Fruit fly (Drosophila melanogaster) whole organism, embryonic: ENCODE results near the gene CG34450.

Experiments used
- Asciz ChIP-seq: fragments of 200-800 bp; sonication (Bioruptor generic); optimal IDR thresholded peaks from 2 replicates; lab custom pipeline; 2017; ENCODE audit warnings: missing biosample characterization, mild to moderate bottlenecking, missing genetic modification characterization, missing genetic modification reagents
- Blimp-1 ChIP-seq: fragments of 200-800 bp; sonication (Bioruptor generic); optimal IDR thresholded peaks from 3 replicates; lab custom pipeline; 2018; ENCODE audit warnings: missing biosample characterization, missing genetic modification characterization, mild to moderate bottlenecking, moderate library complexity, missing genetic modification reagents
- BtbVII ChIP-seq: fragments of 200-800 bp; sonication (Bioruptor generic); optimal IDR thresholded peaks from 3 replicates; lab custom pipeline; 2017; ENCODE audit warnings: missing biosample characterization, mild to moderate bottlenecking, missing genetic modification characterization
- CG11398 ChIP-seq: fragments of 200-800 bp; sonication (Bioruptor generic); optimal IDR thresholded peaks from 2 replicates; lab custom pipeline; 2016; ENCODE audit warnings: missing biosample characterization, missing genetic modification characterization
- CG11456 ChIP-seq: fragments of 200-800 bp; sonication (Bioruptor generic); IDR thresholded peaks from 3 replicates; pipeline ENCODE4 v1.3.6; 2022; ENCODE audit warnings: missing biosample characterization, missing genetic modification characterization
- CG13296 ChIP-seq: fragments of 200-800 bp; sonication (Bioruptor generic); optimal IDR thresholded peaks from 3 replicates; lab custom pipeline; 2018; ENCODE audit warnings: missing biosample characterization, mild to moderate bottlenecking, missing genetic modification characterization
- CG14667 ChIP-seq: fragments of 200-800 bp; sonication (Bioruptor generic); IDR thresholded peaks from 2 replicates; pipeline ENCODE4 v1.3.6; 2022; ENCODE audit warnings: missing biosample characterization, missing genetic modification characterization
- CG15479 ChIP-seq: fragments of 200-800 bp; sonication (Bioruptor generic); optimal IDR thresholded peaks from 3 replicates; lab custom pipeline; 2019; ENCODE audit warnings: missing biosample characterization, mild to moderate bottlenecking, missing genetic modification characterization, moderate library complexity
- CG17359 ChIP-seq: fragments of 200-800 bp; sonication (Bioruptor generic); optimal IDR thresholded peaks from 3 replicates; lab custom pipeline; 2018; ENCODE audit warnings: missing biosample characterization, mild to moderate bottlenecking, missing genetic modification characterization, moderate library complexity
- CG17912 ChIP-seq: fragments of 200-800 bp; sonication (Bioruptor generic); optimal IDR thresholded peaks from 2 replicates; lab custom pipeline; 2018; ENCODE audit warnings: missing biosample characterization, mild to moderate bottlenecking, missing genetic modification characterization
- CG18262 ChIP-seq: fragments of 200-800 bp; optimal IDR thresholded peaks from 3 replicates; lab custom pipeline; 2019; ENCODE audit warnings: missing biosample characterization, mild to moderate bottlenecking, missing genetic modification characterization, moderate library complexity
- CG2120 ChIP-seq: fragments of 200-800 bp; sonication (Bioruptor generic); optimal IDR thresholded peaks from 3 replicates; lab custom pipeline; 2016; ENCODE audit warnings: missing biosample characterization, missing genetic modification characterization
- CG2202 ChIP-seq: fragments of 200-800 bp; sonication (Bioruptor generic); optimal IDR thresholded peaks from 2 replicates; lab custom pipeline; 2018; ENCODE audit warnings: missing biosample characterization, mild to moderate bottlenecking, missing genetic modification characterization
- CG2678 ChIP-seq: fragments of 200-800 bp; sonication (Bioruptor generic); optimal IDR thresholded peaks from 3 replicates; lab custom pipeline; 2019; ENCODE audit warnings: missing biosample characterization, mild to moderate bottlenecking, missing genetic modification characterization, moderate library complexity
- CG33557 ChIP-seq: fragments of 200-800 bp; sonication (Bioruptor generic); optimal IDR thresholded peaks from 2 replicates; lab custom pipeline; 2019; ENCODE audit warnings: missing biosample characterization, mild to moderate bottlenecking, missing genetic modification characterization, moderate library complexity
- CG34224 ChIP-seq: fragments of 200-800 bp; sonication (Bioruptor generic); IDR thresholded peaks from 3 replicates; pipeline ENCODE4 v1.3.6; 2022; ENCODE audit warnings: missing biosample characterization, missing genetic modification characterization; ENCODE audit not compliant: partially characterized antibody
- CG34376 ChIP-seq: fragments of 200-800 bp; sonication (Bioruptor generic); optimal IDR thresholded peaks from 2 replicates; lab custom pipeline; 2018; ENCODE audit warnings: missing biosample characterization, mild to moderate bottlenecking, missing genetic modification characterization
- CG43689 ChIP-seq: fragments of 200-800 bp; sonication (Bioruptor generic); IDR thresholded peaks from 2 replicates; pipeline ENCODE4 v1.3.6; 2022; ENCODE audit warnings: missing biosample characterization, missing genetic modification characterization
- Camta ChIP-seq: fragments of 200-800 bp; sonication (Bioruptor generic); optimal IDR thresholded peaks from 2 replicates; lab custom pipeline; 2016; ENCODE audit warnings: missing biosample characterization, missing genetic modification characterization
- Chrac-16 ChIP-seq: fragments of 200-800 bp; sonication (Bioruptor generic); optimal IDR thresholded peaks from 3 replicates; lab custom pipeline; 2016; ENCODE audit warnings: missing biosample characterization, missing genetic modification characterization
- D ChIP-seq, 2 experiments: fragments of 200-800 bp in 1 of 2; fragments of >200 bp in 1 of 2; sonication (Bioruptor generic) in 1 of 2; optimal IDR thresholded peaks; 2 replicates in 1 of 2; 3 replicates in 1 of 2; lab custom pipeline; 2017; ENCODE audit warnings: mild to moderate bottlenecking in 1 of 2, missing biosample characterization in 1 of 2, missing genetic modification characterization in 1 of 2, missing genetic modification reagents in 1 of 2
- Dad ChIP-seq: fragments of 200-800 bp; sonication (Bioruptor generic); optimal IDR thresholded peaks from 3 replicates; lab custom pipeline; 2016; ENCODE audit warnings: missing biosample characterization, missing genetic modification characterization
- Ets97D ChIP-seq: fragments of 200-800 bp; sonication (Bioruptor generic); optimal IDR thresholded peaks from 3 replicates; lab custom pipeline; 2016; ENCODE audit warnings: missing biosample characterization, missing genetic modification characterization
- H2.0 ChIP-seq: fragments of 200-800 bp; sonication (Bioruptor generic); IDR thresholded peaks from 2 replicates; pipeline ENCODE4 v1.3.6; 2022; ENCODE audit warnings: missing biosample characterization, missing genetic modification characterization
- Lpt ChIP-seq: fragments of >200 bp; optimal IDR thresholded peaks from 2 replicates; lab custom pipeline; 2018; ENCODE audit warnings: missing biosample characterization, missing genetic modification characterization
- Mrtf ChIP-seq: fragments of 200-800 bp; sonication (Bioruptor generic); IDR thresholded peaks from 3 replicates; pipeline ENCODE4 v1.3.6; 2022; ENCODE audit warnings: missing biosample characterization, missing genetic modification characterization
- Myb ChIP-seq: fragments of 200-800 bp; sonication (Bioruptor generic); optimal IDR thresholded peaks from 2 replicates; lab custom pipeline; 2016; ENCODE audit warnings: missing biosample characterization, missing genetic modification characterization
- Oaz ChIP-seq: fragments of 200-800 bp; sonication (Bioruptor generic); IDR thresholded peaks from 2 replicates; pipeline ENCODE4 v1.3.6; 2022; ENCODE audit warnings: missing biosample characterization, missing genetic modification characterization
- Spps ChIP-seq: fragments of 200-800 bp; sonication (Bioruptor generic); optimal IDR thresholded peaks from 2 replicates; lab custom pipeline; 2018; ENCODE audit warnings: missing biosample characterization, mild to moderate bottlenecking, missing genetic modification characterization
- Sry-β ChIP-seq: fragments of 200-800 bp; sonication (Bioruptor generic); optimal IDR thresholded peaks from 2 replicates; lab custom pipeline; 2018; ENCODE audit warnings: missing biosample characterization, mild to moderate bottlenecking, missing genetic modification characterization, moderate library complexity
- ab ChIP-seq: fragments of 200-800 bp; sonication (Bioruptor generic); optimal IDR thresholded peaks from 2 replicates; lab custom pipeline; 2016; ENCODE audit warnings: missing biosample characterization, missing genetic modification characterization
- bigmax ChIP-seq: fragments of 200-800 bp; sonication (Bioruptor generic); optimal IDR thresholded peaks from 2 replicates; lab custom pipeline; 2018; ENCODE audit warnings: missing biosample characterization, mild to moderate bottlenecking, missing genetic modification characterization
- corto ChIP-seq: fragments of 200-800 bp; sonication (Bioruptor generic); optimal IDR thresholded peaks from 2 replicates; lab custom pipeline; 2016; ENCODE audit warnings: missing biosample characterization, mild to moderate bottlenecking, missing genetic modification characterization, moderate library complexity
- dmrt11E ChIP-seq: fragments of 200-800 bp; sonication (Bioruptor generic); optimal IDR thresholded peaks from 3 replicates; lab custom pipeline; 2018; ENCODE audit warnings: missing biosample characterization, mild to moderate bottlenecking, missing genetic modification characterization, moderate library complexity
- fd102C ChIP-seq: fragments of 200-800 bp; sonication (Bioruptor generic); optimal IDR thresholded peaks from 2 replicates; lab custom pipeline; 2018; ENCODE audit warnings: missing biosample characterization, mild to moderate bottlenecking, missing genetic modification characterization, moderate library complexity
- fd64A ChIP-seq: fragments of 200-800 bp; sonication (Bioruptor generic); optimal IDR thresholded peaks from 3 replicates; lab custom pipeline; 2018; ENCODE audit warnings: missing biosample characterization, mild to moderate bottlenecking, missing genetic modification characterization
- grau ChIP-seq: fragments of 200-800 bp; optimal IDR thresholded peaks from 3 replicates; lab custom pipeline; 2019; ENCODE audit warnings: missing biosample characterization, mild to moderate bottlenecking, missing genetic modification characterization, moderate library complexity
- hbn ChIP-seq: fragments of 200-800 bp; sonication (Bioruptor generic); IDR thresholded peaks from 2 replicates; pipeline ENCODE4 v1.3.6; 2022; ENCODE audit warnings: missing biosample characterization, missing genetic modification characterization; ENCODE audit not compliant: partially characterized antibody
- her ChIP-seq: fragments of 200-800 bp; sonication (Bioruptor generic); optimal IDR thresholded peaks from 2 replicates; lab custom pipeline; 2016; ENCODE audit warnings: missing biosample characterization, missing genetic modification characterization
- jigr1 ChIP-seq: fragments of 200-800 bp; sonication (Bioruptor generic); IDR thresholded peaks from 3 replicates; pipeline ENCODE4 v1.3.6; 2022; ENCODE audit warnings: missing biosample characterization, missing genetic modification characterization
- jumu ChIP-seq: fragments of 200-800 bp; sonication (Bioruptor generic); optimal IDR thresholded peaks from 3 replicates; lab custom pipeline; 2016; ENCODE audit warnings: missing biosample characterization, missing genetic modification characterization
- mld ChIP-seq: fragments of 200-800 bp; sonication (Bioruptor generic); IDR thresholded peaks from 3 replicates; pipeline ENCODE4 v1.3.6; 2022; ENCODE audit warnings: missing biosample characterization, missing genetic modification characterization; ENCODE audit not compliant: partially characterized antibody
- phol ChIP-seq: fragments of 200-800 bp; sonication (Bioruptor generic); optimal IDR thresholded peaks from 3 replicates; lab custom pipeline; 2018; ENCODE audit warnings: missing biosample characterization, mild to moderate bottlenecking, missing genetic modification characterization, moderate library complexity
- sisA ChIP-seq: fragments of 200-800 bp; sonication (Bioruptor generic); IDR thresholded peaks from 2 replicates; pipeline ENCODE4 v1.3.6; 2022; ENCODE audit warnings: missing biosample characterization, missing genetic modification characterization
- unpg ChIP-seq: fragments of 200-800 bp; sonication (Bioruptor generic); optimal IDR thresholded peaks from 3 replicates; lab custom pipeline; 2018; ENCODE audit warnings: missing biosample characterization, mild to moderate bottlenecking, missing genetic modification characterization, moderate library complexity
- vfl ChIP-seq: fragments of 200-800 bp; sonication (Bioruptor generic); optimal IDR thresholded peaks from 2 replicates; lab custom pipeline; 2016; ENCODE audit warnings: missing biosample characterization, missing genetic modification characterization
- wor ChIP-seq: fragments of 200-800 bp; sonication (Bioruptor generic); IDR thresholded peaks from 2 replicates; pipeline ENCODE4 v1.3.6; 2022; ENCODE audit warnings: missing biosample characterization, missing genetic modification characterization

CG34450 gene

dm6 chrX:9343480-9344477 is 13.5 kb upstream of the CG34450 start (continued):
- TF ChIP-seq D (optimal IDR thresholded peaks at IDR 0.05; lab: Kevin White, UChicago), result no peak
- no peak for TF ChIP-seq D (GFP tag; optimal IDR thresholded peaks at IDR 0.05; lab: Kevin White, UChicago)
- TF ChIP-seq CG33557 (GFP tag; lab: Kevin White, UChicago), result no peak
- peak; percentile 89 for TF ChIP-seq CG11456 (GFP tag; lab: Robert Waterston, UW)
- peak; percentile 42 for TF ChIP-seq vfl (GFP tag; lab: Kevin White, UChicago)
- peak; percentile 49 for TF ChIP-seq CG17359 (tag; lab: Kevin White, UChicago)
- TF ChIP-seq Myb (GFP tag; lab: Kevin White, UChicago), result peak; percentile 56
- TF ChIP-seq CG34224 (GFP tag; lab: Robert Waterston, UW), result no peak
- TF ChIP-seq fd102C (GFP tag; lab: Kevin White, UChicago), result no peak
- TF ChIP-seq corto (GFP tag; lab: Kevin White, UChicago), result peak; percentile 77
- TF ChIP-seq Mrtf (GFP tag; lab: Robert Waterston, UW), result peak; percentile 61; the same call in 1 of the 3 replicates
- no peak; the same call in 1 of the 2 replicates for TF ChIP-seq CG14667 (GFP tag; lab: Robert Waterston, UW)
- no peak for TF ChIP-seq wor
- TF ChIP-seq jumu (GFP tag; lab: Kevin White, UChicago), result peak; percentile 12
- TF ChIP-seq dmrt11E, result no peak
- TF ChIP-seq CG34376, result no peak
- peak; percentile 24; the same call in 1 of the 2 replicates for TF ChIP-seq CG43689 (GFP tag; lab: Robert Waterston, UW)
- TF ChIP-seq CG2120, result peak; percentile 81
- TF ChIP-seq Oaz (GFP tag; lab: Robert Waterston, UW), result no peak
- TF ChIP-seq CG18262 (tag; lab: Kevin White, UChicago), result peak; percentile 4
- TF ChIP-seq CG17912 (GFP tag; lab: Kevin White, UChicago), result no peak
- TF ChIP-seq Lpt (GFP tag; lab: Kevin White, UChicago), result no peak
- peak; percentile 49 for TF ChIP-seq CG13296 (GFP tag; lab: Kevin White, UChicago)
- peak; percentile 32 for TF ChIP-seq Blimp-1
- TF ChIP-seq H2.0 (GFP tag; lab: Robert Waterston, UW), result peak; percentile 58
- TF ChIP-seq CG2202 (tag; lab: Kevin White, UChicago), result no peak
- no peak for TF ChIP-seq CG15479 (GFP tag; lab: Kevin White, UChicago)
- TF ChIP-seq Dad (GFP tag; lab: Kevin White, UChicago), result peak; percentile 48
- peak; percentile 3 for TF ChIP-seq Asciz (GFP tag; lab: Kevin White, UChicago)
- TF ChIP-seq Sry-β (GFP tag; lab: Kevin White, UChicago), result no peak
- no peak for TF ChIP-seq mld
- no peak for TF ChIP-seq fd64A (GFP tag; lab: Kevin White, UChicago)
- peak; percentile 70 for TF ChIP-seq BtbVII
- TF ChIP-seq unpg (GFP tag; lab: Kevin White, UChicago), result peak; percentile 73
- peak; percentile 18 for TF ChIP-seq ab (GFP tag; lab: Kevin White, UChicago)
- TF ChIP-seq grau (tag; lab: Kevin White, UChicago), result peak; percentile 71
- no peak for TF ChIP-seq hbn (GFP tag; lab: Robert Waterston, UW)
- peak; percentile 63 for TF ChIP-seq sisA
- peak; percentile 79 for TF ChIP-seq CG2678 (tag; lab: Kevin White, UChicago)
- TF ChIP-seq Ets97D, result no peak
- no peak for TF ChIP-seq Spps (tag; lab: Kevin White, UChicago)
- TF ChIP-seq her (GFP tag; lab: Kevin White, UChicago), result peak; percentile 74
- no peak for TF ChIP-seq bigmax (GFP tag; lab: Kevin White, UChicago)
- TF ChIP-seq phol (tag; lab: Kevin White, UChicago), result peak; percentile 27
- peak; percentile 45 for TF ChIP-seq Chrac-16 (GFP tag; lab: Kevin White, UChicago)
- TF ChIP-seq CG11398 (GFP tag; lab: Kevin White, UChicago), result peak; percentile 4
- 0 out of 3 replicates have a peak, but pooled peaks have one; percentile 13 for TF ChIP-seq jigr1 (GFP tag; lab: Robert Waterston, UW)
- TF ChIP-seq Camta (GFP tag; lab: Kevin White, UChicago), result peak; percentile 27
